Fruit fly (Drosophila melanogaster): ENCODE data around the gene TwdlL.

DNA sequence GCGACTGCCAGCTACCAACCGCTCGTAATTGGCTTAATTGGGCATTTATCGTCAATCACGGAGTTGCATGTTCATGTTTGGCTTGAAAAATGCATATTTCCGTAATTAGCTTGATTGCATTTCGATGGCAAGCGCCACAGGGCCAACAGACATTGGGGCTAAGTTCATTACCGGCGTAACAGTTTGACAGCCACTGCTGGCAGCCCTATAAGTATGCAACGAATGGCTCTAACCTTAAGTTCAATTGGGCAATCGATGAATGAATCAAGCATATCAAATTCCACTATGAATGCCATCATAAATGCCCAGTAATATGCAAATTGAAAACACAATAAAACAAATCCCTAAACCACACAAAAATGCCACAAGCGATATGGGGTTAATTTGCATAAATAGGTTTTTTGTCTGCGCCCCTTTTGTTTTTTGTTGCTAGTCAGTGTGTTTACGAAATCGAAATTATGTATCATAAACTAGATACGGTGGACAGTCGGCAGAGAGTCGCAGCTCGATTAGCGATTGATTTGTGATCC, 30.0 kb upstream of the TwdlL start:
- no peak for TF ChIP-seq CG14711 (tag; optimal IDR thresholded peaks at IDR 0.05)
- no peak for TF ChIP-seq CG33017 (tag; optimal IDR thresholded peaks at IDR 0.05)
- no peak for TF ChIP-seq ovo (GFP tag; optimal IDR thresholded peaks at IDR 0.05)
- no peak for TF ChIP-seq bab1 (GFP tag; optimal IDR thresholded peaks at IDR 0.05)
- no peak for TF ChIP-seq Mnt (GFP tag; optimal IDR thresholded peaks at IDR 0.05)
